Fruit fly (Drosophila melanogaster) whole organism, adult: ENCODE measurements around the gene MED20.

Experiments used
- CG12768 ChIP-seq: fragments of 200-800 bp; sonication (Bioruptor generic); optimal IDR thresholded peaks from 2 replicates; lab custom pipeline; 2017; ENCODE audit warnings: missing biosample characterization, missing genetic modification characterization, mild to moderate bottlenecking, moderate library complexity, missing genetic modification reagents
- CG1620 ChIP-seq: fragments of 200-800 bp; sonication (Bioruptor generic); optimal IDR thresholded peaks from 2 replicates; lab custom pipeline; 2016; ENCODE audit warnings: missing biosample characterization, missing genetic modification characterization
- cic ChIP-seq: fragments of 200-800 bp; sonication (Bioruptor generic); optimal IDR thresholded peaks from 2 replicates; lab custom pipeline; 2017; ENCODE audit warnings: missing biosample characterization, mild to moderate bottlenecking, missing genetic modification characterization, moderate library complexity
- cnc ChIP-seq, 2 experiments: fragments of >200 bp; optimal IDR thresholded peaks; 2 replicates each; lab custom pipeline; 2017
- kay ChIP-seq: fragments of 200-800 bp; sonication (Bioruptor generic); peaks from one replicate; lab custom pipeline; 2016; ENCODE audit warnings: missing biosample characterization, missing genetic modification characterization, borderline replicate concordance
- ovo ChIP-seq: fragments of 200-800 bp; sonication (Bioruptor generic); optimal IDR thresholded peaks from 2 replicates; lab custom pipeline; 2016; ENCODE audit warnings: missing biosample characterization, missing genetic modification characterization
- pad ChIP-seq: fragments of 200-800 bp; sonication (Bioruptor generic); optimal IDR thresholded peaks from 3 replicates; lab custom pipeline; 2017; ENCODE audit warnings: missing biosample characterization, missing genetic modification characterization, mild to moderate bottlenecking, moderate library complexity, missing genetic modification reagents

dm6 chr2L:8099615-8100375 lies 27.1 kb upstream of the MED20 start:
- no peak for TF ChIP-seq pad (GFP tag; lab: Kevin White, UChicago)
- peak; percentile 83 for TF ChIP-seq CG12768
- TF ChIP-seq kay (GFP tag; lab: Kevin White, UChicago) = peak; percentile 71
- TF ChIP-seq cnc (optimal IDR thresholded peaks at IDR 0.05; lab: Kevin White, UChicago) = peak in 1 of 2 experiments; percentile 20
- no peak for TF ChIP-seq CG1620
- TF ChIP-seq ovo = no peak
- TF ChIP-seq cic = no peak
